Fruit fly (Drosophila melanogaster): Measurements from ENCODE around the gene kirre.

The kirre gene

DNA sequence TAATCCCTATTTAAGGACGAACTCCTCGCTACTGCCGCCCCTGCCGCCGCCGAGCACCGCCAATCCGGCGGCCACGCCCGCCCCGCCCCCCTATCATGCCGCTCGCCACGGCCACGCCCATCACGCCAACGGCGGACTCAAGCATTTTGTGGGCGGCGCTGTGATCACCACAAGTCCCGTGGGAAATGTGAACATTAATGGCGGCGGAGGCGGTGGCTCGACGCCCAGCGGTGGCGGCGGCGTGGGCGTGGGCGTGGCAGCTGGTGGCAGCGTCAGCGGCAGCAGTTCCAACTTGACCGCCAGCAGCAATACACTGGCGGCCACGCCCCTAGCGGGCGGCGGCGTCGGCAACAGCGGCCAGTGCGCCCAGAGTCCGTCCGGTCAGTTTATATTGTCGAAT, 391.8 kb downstream of the kirre start:
- TF ChIP-seq CG8632 (GFP tag; optimal IDR thresholded peaks at IDR 0.05) (no peak), Hr38 (GFP tag; optimal IDR thresholded peaks at IDR 0.05) (no peak)

DNA sequence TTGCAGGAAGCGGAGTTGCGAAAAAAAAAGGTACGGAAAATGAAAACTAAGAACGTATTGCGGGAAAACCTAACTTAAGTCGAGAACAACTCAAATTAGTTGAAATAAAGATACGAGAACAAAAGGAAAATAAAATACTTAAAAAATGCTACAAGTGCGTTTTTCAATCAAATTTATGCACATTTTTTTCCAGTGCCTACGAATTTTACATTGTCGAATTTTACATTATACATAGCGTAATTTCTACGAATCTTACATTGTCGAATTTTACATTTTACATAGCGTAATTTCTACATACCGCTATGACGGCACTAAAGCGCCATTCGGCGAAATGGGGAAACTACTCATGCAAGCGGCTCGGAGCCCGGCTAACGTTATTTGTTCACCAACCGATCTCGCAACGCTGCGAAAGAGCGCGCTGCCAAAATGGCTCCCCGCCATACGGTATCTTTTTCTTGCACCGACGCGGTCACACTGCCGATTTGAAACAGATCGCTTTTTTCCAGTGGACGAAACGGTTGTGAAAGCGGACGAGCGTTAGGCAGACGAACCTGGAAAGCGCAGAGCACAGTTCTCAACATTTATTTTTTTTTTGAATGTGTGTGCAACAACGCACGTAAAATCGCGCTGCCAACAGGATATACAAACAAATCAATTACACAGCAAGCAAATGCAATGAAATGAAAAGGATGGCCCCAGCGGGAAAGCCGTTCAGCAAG, 394.4 kb downstream of the kirre start, which contains the start of gene N:
N (plus strand) TSS at position 488 of the 719 bp plus-strand sequence.
- no peak for TF ChIP-seq Hr38 (GFP tag; optimal IDR thresholded peaks at IDR 0.05)
- peak; percentile 11 for TF ChIP-seq spab (GFP tag; optimal IDR thresholded peaks at IDR 0.05)
- peak; percentile 28 for TF ChIP-seq CG31627 (GFP tag; optimal IDR thresholded peaks at IDR 0.05)
- TF ChIP-seq CG10631 (GFP tag; optimal IDR thresholded peaks at IDR 0.05), result peak; percentile 15
- no peak for TF ChIP-seq Eip93F (GFP tag; optimal IDR thresholded peaks at IDR 0.05)
- peak; percentile 77 for TF ChIP-seq CG15336 (GFP tag; IDR thresholded peaks at IDR 0.05)
- peak; percentile 16 for TF ChIP-seq CG11762 (GFP tag; optimal IDR thresholded peaks at IDR 0.05; ENCODE audit: insufficient read depth)
- TF ChIP-seq Gug (GFP tag; IDR thresholded peaks at IDR 0.05), result no peak
- TF ChIP-seq CG8632 (GFP tag; optimal IDR thresholded peaks at IDR 0.05), result peak; percentile 12
- TF ChIP-seq Ets21C (GFP tag; optimal IDR thresholded peaks at IDR 0.05), result peak; percentile 22
- TF ChIP-seq CG4318 (GFP tag; optimal IDR thresholded peaks at IDR 0.05), result peak; percentile 16
- peak; percentile 52 for TF ChIP-seq Hr4 (GFP tag; optimal IDR thresholded peaks at IDR 0.05)
- TF ChIP-seq CG3919 (GFP tag; optimal IDR thresholded peaks at IDR 0.05), result peak; percentile 39
- no peak for TF ChIP-seq dsx (GFP tag; optimal IDR thresholded peaks at IDR 0.05; ENCODE audit: poor library complexity, severe bottlenecking)
- TF ChIP-seq CG10669 (GFP tag; optimal IDR thresholded peaks at IDR 0.05), result peak; percentile 19
- TF ChIP-seq CG8319 (GFP tag; optimal IDR thresholded peaks at IDR 0.05), result no peak
- no peak for TF ChIP-seq Blimp-1 (GFP tag; optimal IDR thresholded peaks at IDR 0.05)
- TF ChIP-seq eg (GFP tag; IDR thresholded peaks at IDR 0.05), result peak; percentile 69; the same call in 2 of the 3 replicates
- TF ChIP-seq Sox15 (GFP tag; optimal IDR thresholded peaks at IDR 0.05), result peak; percentile 14
- TF ChIP-seq achi (GFP tag; optimal IDR thresholded peaks at IDR 0.05), result peak; percentile 18
- no peak for TF ChIP-seq dac (GFP tag; optimal IDR thresholded peaks at IDR 0.05)
- TF ChIP-seq CG6163 (GFP tag; IDR thresholded peaks at IDR 0.05), result peak; percentile 39
- TF ChIP-seq ss (GFP tag; optimal IDR thresholded peaks at IDR 0.05), result no peak
- peak; percentile 12 for TF ChIP-seq Sox102F (GFP tag; optimal IDR thresholded peaks at IDR 0.05)
- peak; percentile 74 for TF ChIP-seq Eip78C (GFP tag)
- TF ChIP-seq CG6276 (GFP tag; optimal IDR thresholded peaks at IDR 0.05), result peak; percentile 18
- TF ChIP-seq CG11294 (GFP tag; IDR thresholded peaks at IDR 0.05), result 0 out of 2 replicates have a peak, but pooled peaks have one; percentile 11
- peak; percentile 26 for TF ChIP-seq CG3032 (tag; optimal IDR thresholded peaks at IDR 0.05)
- peak; percentile 14 for TF ChIP-seq CG7368 (GFP tag; optimal IDR thresholded peaks at IDR 0.05)
- peak; percentile 10 for TF ChIP-seq Ets96B (tag; optimal IDR thresholded peaks at IDR 0.05)
- TF ChIP-seq Lpt (GFP tag; optimal IDR thresholded peaks at IDR 0.05), result peak; percentile 50
- no peak for TF ChIP-seq svp (GFP tag)
- TF ChIP-seq OdsH (GFP tag; optimal IDR thresholded peaks at IDR 0.05), result peak; percentile 49
- TF ChIP-seq cyc (GFP tag; optimal IDR thresholded peaks at IDR 0.05), result peak; percentile 15
- TF ChIP-seq CG11902 (GFP tag; optimal IDR thresholded peaks at IDR 0.05), result no peak
- peak; percentile 64; the same call in 2 of the 3 replicates for TF ChIP-seq CG8119 (GFP tag; IDR thresholded peaks at IDR 0.05)
- TF ChIP-seq lz (GFP tag; optimal IDR thresholded peaks at IDR 0.05), result peak; percentile 15
- TF ChIP-seq CG6808 (GFP tag; optimal IDR thresholded peaks at IDR 0.05), result no peak
- peak; percentile 34 for TF ChIP-seq Eip75B (GFP tag; optimal IDR thresholded peaks at IDR 0.05)
- TF ChIP-seq Sox14 (GFP tag; optimal IDR thresholded peaks at IDR 0.05), result peak; percentile 10
- peak; percentile 29 for TF ChIP-seq topi (GFP tag; optimal IDR thresholded peaks at IDR 0.05)
- TF ChIP-seq vri (GFP tag; optimal IDR thresholded peaks at IDR 0.05), result no peak
- TF ChIP-seq CG9139 (GFP tag; optimal IDR thresholded peaks at IDR 0.05), result no peak
- peak; percentile 34 for TF ChIP-seq acj6 (GFP tag; optimal IDR thresholded peaks at IDR 0.05)
- TF ChIP-seq net (GFP tag; optimal IDR thresholded peaks at IDR 0.05), result no peak
- peak; percentile 31 for TF ChIP-seq Smox (GFP tag; optimal IDR thresholded peaks at IDR 0.05)
- TF ChIP-seq esn (GFP tag; optimal IDR thresholded peaks at IDR 0.05), result peak; percentile 29
- TF ChIP-seq CG6854 (GFP tag; optimal IDR thresholded peaks at IDR 0.05), result peak; percentile 52
- TF ChIP-seq Met (GFP tag; optimal IDR thresholded peaks at IDR 0.05), result peak; percentile 52

Data from whole organism, prepupa.